Fruit fly (Drosophila melanogaster) whole organism: Measurements from ENCODE around the gene Orct.

Source experiments
- CG8478 ChIP-seq: fragments of >200 bp; optimal IDR thresholded peaks from 2 replicates; lab custom pipeline; 2018; ENCODE audit warnings: inconsistent platforms
- Dll ChIP-seq: fragments of >200 bp; optimal IDR thresholded peaks from 2 replicates; lab custom pipeline; 2017
- EcR ChIP-seq, 2 experiments: fragments of >200 bp; optimal IDR thresholded peaks; 2 replicates each; lab custom pipeline; 2017; ENCODE audit warnings: missing biosample characterization in 2 of 2, missing genetic modification characterization in 2 of 2, missing genetic modification reagents in 2 of 2
- pan ChIP-seq: fragments of >200 bp; optimal IDR thresholded peaks from 2 replicates; lab custom pipeline; 2017
- psq ChIP-seq: fragments of >200 bp; optimal IDR thresholded peaks from 2 replicates; lab custom pipeline; 2017
- usp ChIP-seq: fragments of >200 bp; optimal IDR thresholded peaks from 2 replicates; lab custom pipeline; 2017; ENCODE audit warnings: missing biosample characterization, missing genetic modification characterization, mixed read lengths

Gene Orct

DNA sequence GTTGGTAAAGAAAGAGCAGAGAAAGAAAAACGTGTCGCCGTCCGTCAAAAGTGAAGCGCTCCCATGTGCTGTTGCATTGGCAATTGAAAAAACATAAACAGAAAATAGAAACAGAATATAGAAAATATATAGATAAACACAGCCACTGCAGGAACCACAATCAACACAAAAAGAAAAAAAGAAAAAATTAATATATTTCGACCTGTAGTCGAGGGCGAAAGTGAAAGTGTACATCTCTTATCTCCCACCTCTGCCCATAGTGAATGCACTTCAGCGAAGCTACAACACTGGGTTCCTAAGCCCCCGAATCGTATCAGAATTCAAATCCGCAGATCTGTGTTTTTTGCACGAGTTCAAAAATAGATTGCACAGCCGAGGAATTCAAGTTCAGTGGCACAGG, 8.1 kb downstream of the Orct start:
- TF ChIP-seq pan (lab: Kevin White, UChicago) = no peak
- TF ChIP-seq CG8478 (lab: Kevin White, UChicago) = no peak
- TF ChIP-seq psq (lab: Kevin White, UChicago) = no peak
- TF ChIP-seq usp = no peak
- no peak for TF ChIP-seq EcR (GFP tag; optimal IDR thresholded peaks at IDR 0.05; lab: Kevin White, UChicago)
- no peak for TF ChIP-seq Dll

dm6 chr3R:24285423-24285822, 9.4 kb downstream of the Orct start:
- TF ChIP-seq CG8478 (lab: Kevin White, UChicago) (no peak), Dll (no peak), EcR (GFP tag; optimal IDR thresholded peaks at IDR 0.05; lab: Kevin White, UChicago) (no peak), psq (lab: Kevin White, UChicago) (no peak), usp (no peak), pan (lab: Kevin White, UChicago) (no peak)

DNA sequence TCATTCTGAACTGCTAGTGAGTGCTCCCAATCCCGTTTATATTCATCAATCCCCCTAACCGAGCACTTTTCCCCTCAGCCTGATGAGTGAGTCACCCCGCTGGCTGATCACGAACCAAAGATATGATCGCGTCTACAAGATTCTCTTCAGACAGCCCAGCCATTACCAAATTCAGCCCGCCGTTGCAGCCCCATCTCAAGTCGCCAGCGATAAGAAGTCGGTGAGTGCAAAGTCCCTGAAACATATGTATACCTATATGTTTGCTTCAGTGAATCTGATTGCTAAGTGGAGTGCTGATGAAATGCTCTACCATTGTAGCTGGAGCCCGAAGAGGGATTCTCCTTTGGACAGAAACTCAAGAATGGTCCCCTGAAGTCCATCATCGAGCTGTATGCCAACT, 11.1 kb downstream of the Orct start:
- TF ChIP-seq EcR (GFP tag; optimal IDR thresholded peaks at IDR 0.05; lab: Kevin White, UChicago) = no peak
- TF ChIP-seq CG8478 (lab: Kevin White, UChicago) = no peak
- no peak for TF ChIP-seq usp
- TF ChIP-seq Dll = no peak
- TF ChIP-seq pan (lab: Kevin White, UChicago) = no peak
- no peak for TF ChIP-seq psq (lab: Kevin White, UChicago)

dm6 chr3R:24289768-24290349, 13.8 kb downstream of the Orct start, which contains the start of the genes CG34290 and Uck:
Gene CG34290 (minus strand): TSS chr3R:24289818.
Gene Uck (plus strand): TSS chr3R:24290172.
- TF ChIP-seq pan (lab: Kevin White, UChicago) (no peak), Dll (no peak), usp (no peak), psq (lab: Kevin White, UChicago) (no peak), CG8478 (lab: Kevin White, UChicago) (no peak), EcR (GFP tag; optimal IDR thresholded peaks at IDR 0.05; lab: Kevin White, UChicago) (no peak)

- no peak for TF ChIP-seq EcR (GFP tag; optimal IDR thresholded peaks at IDR 0.05; lab: Kevin White, UChicago)
Observed at dm6 chr3R:24293171-24293570, 17.1 kb downstream of the Orct start.

dm6 chr3R:24294299-24294698, 18.2 kb downstream of the Orct start, which contains the start of gene CG5715:
Gene CG5715 (minus strand): TSS chr3R:24294399.
- TF ChIP-seq pan (lab: Kevin White, UChicago) (no peak), Dll (no peak), CG8478 (lab: Kevin White, UChicago) (no peak), usp (no peak), EcR (GFP tag; optimal IDR thresholded peaks at IDR 0.05; lab: Kevin White, UChicago) (no peak), psq (lab: Kevin White, UChicago) (no peak)

dm6 chr3R:24294784-24295555, 18.9 kb downstream of the Orct start, which contains the start of gene crb:
Gene crb (plus strand): TSS chr3R:24295078.
- TF ChIP-seq pan (lab: Kevin White, UChicago) = no peak

DNA sequence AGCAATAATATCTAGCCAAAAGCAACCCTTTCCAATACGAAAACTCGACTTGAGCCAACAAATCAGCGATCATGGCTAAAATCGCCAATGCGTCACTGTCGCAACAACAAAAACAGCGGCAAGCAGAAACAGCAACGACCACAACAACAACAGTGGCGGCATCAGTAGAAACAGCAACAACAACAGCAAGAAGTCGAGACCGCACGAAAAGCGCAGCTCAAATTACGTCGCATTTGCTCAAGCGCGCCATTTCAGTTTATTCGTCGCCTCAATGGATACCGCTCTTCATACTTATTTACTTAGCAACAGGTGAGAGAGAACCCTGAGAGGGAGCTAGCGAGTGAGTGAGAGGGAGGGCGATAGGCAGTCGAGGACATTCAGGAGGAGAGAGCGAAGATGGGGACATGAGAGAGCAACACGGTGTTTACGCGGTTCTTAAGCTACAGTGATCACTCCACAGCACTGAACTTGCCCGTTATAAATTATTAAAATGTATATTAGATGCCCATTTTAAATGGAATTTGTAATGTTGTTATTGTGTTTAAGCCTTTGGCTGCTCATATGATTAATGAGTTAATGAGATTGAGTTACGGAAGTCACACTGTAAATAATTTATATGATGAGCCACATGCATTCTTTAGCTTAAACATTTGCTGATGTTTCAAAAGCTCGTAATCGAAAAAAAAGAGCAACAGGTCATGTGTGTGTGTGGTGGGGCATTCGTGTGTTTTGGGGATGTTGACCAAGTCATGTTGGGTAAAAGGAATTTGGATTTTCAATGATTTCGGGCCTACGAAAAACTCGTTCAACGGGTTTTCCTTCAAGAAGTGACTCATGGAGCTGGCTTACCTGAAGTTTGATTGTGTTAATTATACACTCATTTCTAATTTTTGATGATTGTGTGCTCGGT, 19.8 kb downstream of the Orct start:
- TF ChIP-seq CG8478 (lab: Kevin White, UChicago) (no peak), pan (lab: Kevin White, UChicago) (no peak), Dll (no peak), usp (no peak), psq (lab: Kevin White, UChicago) (no peak), EcR (GFP tag; optimal IDR thresholded peaks at IDR 0.05; lab: Kevin White, UChicago) (no peak)

dm6 chr3R:24296913-24297312, 20.9 kb downstream of the Orct start:
- TF ChIP-seq Dll (no peak), CG8478 (lab: Kevin White, UChicago) (no peak), psq (lab: Kevin White, UChicago) (no peak), pan (lab: Kevin White, UChicago) (no peak), usp (no peak), EcR (GFP tag; optimal IDR thresholded peaks at IDR 0.05; lab: Kevin White, UChicago) (no peak)

DNA sequence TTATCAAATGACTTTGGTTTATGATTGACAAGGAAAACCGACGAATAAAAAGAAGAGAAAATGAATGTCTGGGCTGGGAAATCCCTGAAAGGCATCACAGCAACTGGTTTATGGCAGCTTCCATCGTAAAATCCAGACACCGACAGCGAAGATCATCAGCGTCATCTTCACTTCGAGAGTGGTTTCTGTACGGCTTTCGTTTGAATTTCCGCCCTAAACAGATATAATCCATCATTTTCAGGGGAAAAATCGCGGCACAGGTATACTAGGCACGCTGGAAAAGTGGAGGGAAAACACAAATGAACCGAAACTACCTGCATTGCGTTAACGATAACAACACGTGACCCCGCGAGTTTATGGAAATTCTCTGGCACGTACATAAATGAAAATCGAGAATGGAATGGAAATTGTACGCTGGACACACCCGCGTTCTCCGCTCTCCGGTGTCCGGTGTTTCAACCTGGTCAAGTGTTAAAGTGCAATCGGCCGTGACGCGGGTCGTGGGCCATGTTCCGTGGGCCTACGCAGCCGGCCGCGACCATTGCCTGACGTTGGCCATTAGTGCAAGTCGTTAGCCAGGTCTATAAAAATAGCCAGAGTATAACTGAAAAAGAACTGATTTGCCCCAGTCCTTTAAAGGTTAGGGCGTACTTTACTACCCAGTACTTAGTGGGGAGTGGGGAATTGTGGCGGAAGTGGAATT, 21.5 kb downstream of the Orct start:
- TF ChIP-seq CG8478 (lab: Kevin White, UChicago) (no peak), pan (lab: Kevin White, UChicago) (no peak), EcR (GFP tag; optimal IDR thresholded peaks at IDR 0.05; lab: Kevin White, UChicago) (no peak)

- TF ChIP-seq CG8478 (lab: Kevin White, UChicago) (no peak), pan (lab: Kevin White, UChicago) (no peak), psq (lab: Kevin White, UChicago) (no peak), usp (no peak), EcR (GFP tag; optimal IDR thresholded peaks at IDR 0.05; lab: Kevin White, UChicago) (no peak), Dll (no peak)
Observed at dm6 chr3R:24298534-24298936, 22.5 kb downstream of the Orct start.
